Fruit fly (Drosophila melanogaster) whole organism, embryonic: Measurements from ENCODE around the gene Chd1.

Experiments used
- Antp ChIP-seq: fragments of 200-800 bp; sonication (Bioruptor generic); optimal IDR thresholded peaks from 3 replicates; lab custom pipeline; 2016; ENCODE audit warnings: missing biosample characterization, missing genetic modification characterization
- BtbVII ChIP-seq: fragments of 200-800 bp; sonication (Bioruptor generic); optimal IDR thresholded peaks from 3 replicates; lab custom pipeline; 2017; ENCODE audit warnings: missing biosample characterization, mild to moderate bottlenecking, missing genetic modification characterization
- CG13287 ChIP-seq: fragments of 200-800 bp; sonication (Bioruptor generic); IDR thresholded peaks from 2 replicates; pipeline ENCODE4 v1.3.6; 2022; ENCODE audit warnings: missing biosample characterization, missing genetic modification characterization; ENCODE audit not compliant: partially characterized antibody
- CG14441 ChIP-seq: fragments of 200-800 bp; sonication (Bioruptor generic); IDR thresholded peaks from 2 replicates; pipeline ENCODE4 v1.3.6; 2022; ENCODE audit warnings: missing biosample characterization, missing genetic modification characterization
- CG14710 ChIP-seq: fragments of 200-800 bp; sonication (Bioruptor generic); optimal IDR thresholded peaks from 3 replicates; lab custom pipeline; 2019; ENCODE audit warnings: missing biosample characterization, mild to moderate bottlenecking, missing genetic modification characterization, moderate library complexity
- CG1602 ChIP-seq: fragments of 200-800 bp; sonication (Bioruptor generic); optimal IDR thresholded peaks from 3 replicates; lab custom pipeline; 2016; ENCODE audit warnings: missing biosample characterization, missing genetic modification characterization
- CG17361 ChIP-seq: fragments of 200-800 bp; sonication (Bioruptor generic); IDR thresholded peaks from 3 replicates; pipeline ENCODE4 v1.3.6; 2022; ENCODE audit warnings: missing biosample characterization, missing genetic modification characterization
- CG30020 ChIP-seq: fragments of 200-800 bp; optimal IDR thresholded peaks from 2 replicates; lab custom pipeline; 2019; ENCODE audit warnings: missing biosample characterization, mild to moderate bottlenecking, missing genetic modification characterization, moderate library complexity
- CG3065 ChIP-seq: fragments of 200-800 bp; sonication (Bioruptor generic); optimal IDR thresholded peaks from 2 replicates; lab custom pipeline; 2016; ENCODE audit warnings: missing biosample characterization, missing genetic modification characterization
- CG3163 ChIP-seq: fragments of 200-800 bp; sonication (Bioruptor generic); optimal IDR thresholded peaks from 3 replicates; lab custom pipeline; 2016; ENCODE audit warnings: missing biosample characterization, missing genetic modification characterization
- CG3838 ChIP-seq: fragments of 200-800 bp; sonication (Bioruptor generic); optimal IDR thresholded peaks from 3 replicates; lab custom pipeline; 2016; ENCODE audit warnings: missing biosample characterization, missing genetic modification characterization
- CG4282 ChIP-seq: fragments of 200-800 bp; sonication (Bioruptor generic); optimal IDR thresholded peaks from 2 replicates; lab custom pipeline; 2016; ENCODE audit warnings: missing biosample characterization, missing genetic modification characterization
- CG43689 ChIP-seq: fragments of 200-800 bp; sonication (Bioruptor generic); IDR thresholded peaks from 2 replicates; pipeline ENCODE4 v1.3.6; 2022; ENCODE audit warnings: missing biosample characterization, missing genetic modification characterization
- CG4707 ChIP-seq: fragments of 200-800 bp; sonication (Bioruptor generic); optimal IDR thresholded peaks from 2 replicates; lab custom pipeline; 2018; ENCODE audit warnings: missing biosample characterization, mild to moderate bottlenecking, missing genetic modification characterization, moderate library complexity
- CG6813 ChIP-seq: fragments of 200-800 bp; sonication (Bioruptor generic); optimal IDR thresholded peaks from 2 replicates; lab custom pipeline; 2017; ENCODE audit warnings: missing biosample characterization, missing genetic modification characterization, mild to moderate bottlenecking, moderate library complexity, missing genetic modification reagents
- CG8388 ChIP-seq: fragments of 200-800 bp; sonication (Bioruptor generic); optimal IDR thresholded peaks from 2 replicates; lab custom pipeline; 2019; ENCODE audit warnings: missing biosample characterization, mild to moderate bottlenecking, missing genetic modification characterization, moderate library complexity
- CG9797 ChIP-seq: fragments of 200-800 bp; sonication (Bioruptor generic); optimal IDR thresholded peaks from 3 replicates; lab custom pipeline; 2018; ENCODE audit warnings: missing biosample characterization, mild to moderate bottlenecking, missing genetic modification characterization
- Dek ChIP-seq: fragments of 200-800 bp; sonication (Bioruptor generic); optimal IDR thresholded peaks from 3 replicates; lab custom pipeline; 2019; ENCODE audit warnings: missing biosample characterization, mild to moderate bottlenecking, missing genetic modification characterization, moderate library complexity
- Dfd ChIP-seq, 2 experiments: fragments of >200 bp; optimal IDR thresholded peaks; 2 replicates each; lab custom pipeline; 2017; ENCODE audit warnings: missing biosample characterization in 2 of 2, missing genetic modification characterization in 2 of 2
- Dll ChIP-seq: fragments of 200-800 bp; sonication (Bioruptor generic); IDR thresholded peaks from 4 replicates; pipeline ENCODE4 v1.3.6; 2022; ENCODE audit warnings: missing biosample characterization, missing genetic modification characterization; ENCODE audit not compliant: partially characterized antibody
- E2f2 ChIP-seq: fragments of 200-800 bp; sonication (Bioruptor generic); IDR thresholded peaks from 2 replicates; pipeline ENCODE4 v1.3.6; 2022; ENCODE audit warnings: missing biosample characterization, missing genetic modification characterization
- Elba2 ChIP-seq: fragments of 200-800 bp; sonication (Bioruptor generic); optimal IDR thresholded peaks from 3 replicates; lab custom pipeline; 2016; ENCODE audit warnings: missing biosample characterization, missing genetic modification characterization
- Fer2 ChIP-seq: fragments of 200-800 bp; sonication (Bioruptor generic); optimal IDR thresholded peaks from 2 replicates; lab custom pipeline; 2018; ENCODE audit warnings: missing biosample characterization, mild to moderate bottlenecking, missing genetic modification characterization, moderate library complexity
- Fer3 ChIP-seq: fragments of 200-800 bp; sonication (Bioruptor generic); optimal IDR thresholded peaks from 2 replicates; lab custom pipeline; 2018; ENCODE audit warnings: missing biosample characterization, mild to moderate bottlenecking, missing genetic modification characterization, moderate library complexity
- H2.0 ChIP-seq: fragments of 200-800 bp; sonication (Bioruptor generic); IDR thresholded peaks from 2 replicates; pipeline ENCODE4 v1.3.6; 2022; ENCODE audit warnings: missing biosample characterization, missing genetic modification characterization
- MESR4 ChIP-seq: fragments of 200-800 bp; sonication (Bioruptor generic); optimal IDR thresholded peaks from 2 replicates; lab custom pipeline; 2018; ENCODE audit warnings: missing biosample characterization, mild to moderate bottlenecking, missing genetic modification characterization, moderate library complexity
- Meics ChIP-seq: fragments of 200-800 bp; sonication (Bioruptor generic); optimal IDR thresholded peaks from 2 replicates; lab custom pipeline; 2017; ENCODE audit warnings: missing biosample characterization, mild to moderate bottlenecking, missing genetic modification characterization
- Sin3A ChIP-seq: fragments of >200 bp; optimal IDR thresholded peaks from 2 replicates; lab custom pipeline; 2018
- Vsx1 ChIP-seq: fragments of 200-800 bp; sonication (Bioruptor generic); optimal IDR thresholded peaks from 2 replicates; lab custom pipeline; 2017; ENCODE audit warnings: missing biosample characterization, mild to moderate bottlenecking, missing genetic modification characterization, missing genetic modification reagents
- YL-1 ChIP-seq: fragments of 200-800 bp; sonication (Bioruptor generic); optimal IDR thresholded peaks from 3 replicates; lab custom pipeline; 2017; ENCODE audit warnings: missing biosample characterization, mild to moderate bottlenecking, missing genetic modification characterization
- ac ChIP-seq: fragments of 200-800 bp; sonication (Bioruptor generic); optimal IDR thresholded peaks from 3 replicates; lab custom pipeline; 2017; ENCODE audit warnings: missing biosample characterization, mild to moderate bottlenecking, missing genetic modification characterization
- bowl ChIP-seq: fragments of 200-800 bp; sonication (Bioruptor generic); IDR thresholded peaks from 2 replicates; pipeline ENCODE4 v1.3.6; 2022; ENCODE audit warnings: missing biosample characterization, missing genetic modification characterization
- chif ChIP-seq, 2 experiments: fragments of 200-800 bp; sonication (Bioruptor generic); optimal IDR thresholded peaks; 3 replicates each; lab custom pipeline; 2016; ENCODE audit warnings: missing biosample characterization in 2 of 2, missing genetic modification characterization in 2 of 2
- chinmo ChIP-seq: fragments of 200-800 bp; sonication (Bioruptor generic); IDR thresholded peaks from 4 replicates; pipeline ENCODE4 v1.3.6; 2022; ENCODE audit warnings: missing biosample characterization, missing genetic modification characterization; ENCODE audit not compliant: partially characterized antibody
- da ChIP-seq: fragments of 200-800 bp; sonication (Bioruptor generic); optimal IDR thresholded peaks from 2 replicates; lab custom pipeline; 2016; ENCODE audit warnings: missing biosample characterization, missing genetic modification characterization
- dm ChIP-seq: fragments of 200-800 bp; sonication (Bioruptor generic); optimal IDR thresholded peaks from 3 replicates; lab custom pipeline; 2016; ENCODE audit warnings: missing biosample characterization, missing genetic modification characterization
- esg ChIP-seq: fragments of 200-800 bp; sonication (Bioruptor generic); conservative IDR thresholded peaks from 2 replicates; pipeline ENCODE4 v1.3.6; 2022; ENCODE audit warnings: missing biosample characterization, missing genetic modification characterization
- ftz-f1 ChIP-seq: fragments of 200-800 bp; sonication (Bioruptor generic); optimal IDR thresholded peaks from 2 replicates; lab custom pipeline; 2016; ENCODE audit warnings: missing biosample characterization, missing genetic modification characterization
- gem ChIP-seq: fragments of 200-800 bp; sonication (Bioruptor generic); optimal IDR thresholded peaks from 2 replicates; lab custom pipeline; 2019; ENCODE audit warnings: missing biosample characterization, mild to moderate bottlenecking, missing genetic modification characterization, moderate library complexity
- grau ChIP-seq: fragments of 200-800 bp; optimal IDR thresholded peaks from 3 replicates; lab custom pipeline; 2019; ENCODE audit warnings: missing biosample characterization, mild to moderate bottlenecking, missing genetic modification characterization, moderate library complexity
- ind ChIP-seq: fragments of 200-800 bp; sonication (Bioruptor generic); optimal IDR thresholded peaks from 3 replicates; lab custom pipeline; 2016; ENCODE audit warnings: missing biosample characterization, missing genetic modification characterization
- kni ChIP-seq: fragments of 200-800 bp; sonication (Bioruptor generic); optimal IDR thresholded peaks from 3 replicates; lab custom pipeline; 2017; ENCODE audit warnings: mild to moderate bottlenecking, missing biosample characterization, missing genetic modification reagents, missing genetic modification characterization
- knrl ChIP-seq: fragments of 200-800 bp; sonication (Bioruptor generic); IDR thresholded peaks from 3 replicates; pipeline ENCODE4 v1.3.6; 2022; ENCODE audit warnings: missing biosample characterization, missing genetic modification characterization; ENCODE audit not compliant: partially characterized antibody
- mam ChIP-seq: fragments of 200-800 bp; sonication (Bioruptor generic); optimal IDR thresholded peaks from 3 replicates; lab custom pipeline; 2016; ENCODE audit warnings: missing biosample characterization, missing genetic modification characterization
- slp2 ChIP-seq: fragments of 200-800 bp; sonication (Bioruptor generic); optimal IDR thresholded peaks from 2 replicates; lab custom pipeline; 2016; ENCODE audit warnings: missing biosample characterization, missing genetic modification characterization
- stwl ChIP-seq: fragments of 200-800 bp; sonication (Bioruptor generic); optimal IDR thresholded peaks from 3 replicates; lab custom pipeline; 2018; ENCODE audit warnings: missing biosample characterization, mild to moderate bottlenecking, missing genetic modification characterization, moderate library complexity
- trem ChIP-seq: fragments of 200-800 bp; optimal IDR thresholded peaks from 3 replicates; lab custom pipeline; 2019; ENCODE audit warnings: missing biosample characterization, mild to moderate bottlenecking, missing genetic modification characterization, moderate library complexity
- trh ChIP-seq: fragments of 200-800 bp; sonication (Bioruptor generic); optimal IDR thresholded peaks from 2 replicates; lab custom pipeline; 2016; ENCODE audit warnings: missing biosample characterization, missing genetic modification characterization
- unpg ChIP-seq: fragments of 200-800 bp; sonication (Bioruptor generic); optimal IDR thresholded peaks from 3 replicates; lab custom pipeline; 2018; ENCODE audit warnings: missing biosample characterization, mild to moderate bottlenecking, missing genetic modification characterization, moderate library complexity
- vvl ChIP-seq: fragments of 200-800 bp; sonication (Bioruptor generic); IDR thresholded peaks from 2 replicates; pipeline ENCODE4 v1.3.6; 2022; ENCODE audit warnings: missing biosample characterization, missing genetic modification characterization
- zen ChIP-seq: fragments of 200-800 bp; sonication (Bioruptor generic); optimal IDR thresholded peaks from 3 replicates; lab custom pipeline; 2018; ENCODE audit warnings: missing biosample characterization, mild to moderate bottlenecking, missing genetic modification characterization, moderate library complexity
- zf30C ChIP-seq: fragments of 200-800 bp; sonication (Bioruptor generic); optimal IDR thresholded peaks from 3 replicates; lab custom pipeline; 2018; ENCODE audit warnings: missing biosample characterization, mild to moderate bottlenecking, missing genetic modification characterization

Chd1 gene

DNA sequence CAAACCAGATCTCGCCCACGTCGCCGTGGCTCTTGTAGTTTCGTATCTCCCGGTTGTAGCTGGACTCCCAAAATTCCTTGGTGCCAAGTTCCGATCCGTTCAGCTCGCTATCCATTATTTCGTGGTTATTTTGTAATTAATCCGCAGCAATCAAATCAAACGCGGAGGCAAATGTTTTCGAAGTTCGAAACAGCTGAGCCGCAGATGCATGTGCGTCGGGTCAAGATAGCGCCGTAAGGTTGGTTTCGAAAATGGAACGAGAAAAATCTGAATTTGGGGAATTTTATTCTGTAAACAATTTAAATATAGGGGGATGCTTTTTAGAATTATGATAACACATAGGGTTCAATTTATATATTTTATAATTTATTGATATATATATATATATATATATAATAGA is 8.4 kb downstream of the Chd1 start, which contains the start of gene CG9643 (continued):
- TF ChIP-seq stwl (tag; lab: Kevin White, UChicago) (peak; percentile 68), mam (GFP tag; lab: Kevin White, UChicago) (no peak), Dfd (GFP tag; optimal IDR thresholded peaks at IDR 0.05; lab: Kevin White, UChicago) (no peak), grau (tag; lab: Kevin White, UChicago) (no peak), CG3163 (GFP tag; lab: Kevin White, UChicago) (no peak), CG3065 (GFP tag; lab: Kevin White, UChicago) (no peak), kni (no peak), trh (GFP tag; lab: Kevin White, UChicago) (no peak), zen (peak; percentile 19), YL-1 (GFP tag; lab: Kevin White, UChicago) (peak; percentile 80), trem (peak; percentile 46), Fer3 (no peak), bowl (no peak), Fer2 (tag; lab: Kevin White, UChicago) (no peak), H2.0 (GFP tag; lab: Robert Waterston, UW) (no peak), unpg (no peak), gem (tag; lab: Kevin White, UChicago) (no peak), CG30020 (peak; percentile 96), Meics (no peak), CG9797 (GFP tag; lab: Kevin White, UChicago) (peak; percentile 26), da (GFP tag; lab: Kevin White, UChicago) (no peak), E2f2 (GFP tag; lab: Robert Waterston, UW) (peak; percentile 73), CG4707 (GFP tag; lab: Kevin White, UChicago) (no peak), BtbVII (GFP tag; lab: Kevin White, UChicago) (no peak), Vsx1 (no peak), ac (GFP tag; lab: Kevin White, UChicago) (no peak), CG43689 (GFP tag; lab: Robert Waterston, UW) (no peak), vvl (no peak), MESR4 (GFP tag; lab: Kevin White, UChicago) (peak; percentile 61), CG6813 (GFP tag; lab: Kevin White, UChicago) (no peak), CG3838 (GFP tag; lab: Kevin White, UChicago) (no peak), CG8388 (GFP tag; lab: Kevin White, UChicago) (no peak), CG14441 (GFP tag; lab: Robert Waterston, UW) (no peak), Dek (tag; lab: Kevin White, UChicago) (no peak), chif (GFP tag; optimal IDR thresholded peaks at IDR 0.05; lab: Kevin White, UChicago) (no peak), dm (GFP tag; lab: Kevin White, UChicago) (no peak), CG13287 (peak; percentile 44), chinmo (GFP tag; lab: Robert Waterston, UW) (no peak), CG1602 (GFP tag; lab: Kevin White, UChicago) (no peak), Dll (GFP tag; lab: Robert Waterston, UW) (0 out of 4 replicates have a peak, but pooled peaks have one; percentile 43), Sin3A (lab: Kevin White, UChicago) (peak; percentile 8), ftz-f1 (GFP tag; lab: Kevin White, UChicago) (no peak), zf30C (GFP tag; lab: Kevin White, UChicago) (no peak), esg (GFP tag; lab: Robert Waterston, UW) (no peak), CG17361 (GFP tag; lab: Robert Waterston, UW) (no peak), CG4282 (GFP tag; lab: Kevin White, UChicago) (no peak), Antp (GFP tag; lab: Kevin White, UChicago) (no peak), CG14710 (peak; percentile 50), slp2 (GFP tag; lab: Kevin White, UChicago) (no peak), ind (no peak), knrl (GFP tag; lab: Robert Waterston, UW) (no peak; the same call in 2 of the 3 replicates), Elba2 (GFP tag; lab: Kevin White, UChicago) (no peak)
